Worm (Caenorhabditis elegans) whole organism, late embryonic: Measurements from ENCODE around the gene mob-4.

Experiments used
- K02D7.2 ChIP-seq: sonication (generic microtip); optimal IDR thresholded peaks from 2 replicates; lab custom pipeline; 2017; ENCODE audit warnings: mild to moderate bottlenecking, missing genetic modification characterization, missing compliant biosample characterization
- ama-1 ChIP-seq: fragments of 150-350 bp; optimal IDR thresholded peaks from 2 replicates; lab custom pipeline; 2014
- ceh-14 ChIP-seq: sonication (generic microtip); optimal IDR thresholded peaks from 2 replicates; lab custom pipeline; 2016; ENCODE audit warnings: missing genotype, missing genetic modification characterization, missing compliant biosample characterization
- ceh-18 ChIP-seq: sonication (generic microtip); optimal IDR thresholded peaks from 2 replicates; lab custom pipeline; 2016; ENCODE audit warnings: missing genetic modification characterization, missing compliant biosample characterization
- ceh-19 ChIP-seq: fragments of 200-800 bp; sonication (Bioruptor generic); optimal IDR thresholded peaks from 2 replicates; lab custom pipeline; 2018; ENCODE audit warnings: mild to moderate bottlenecking, missing genetic modification characterization, missing compliant biosample characterization
- ceh-22 ChIP-seq: sonication (generic microtip); optimal IDR thresholded peaks from 2 replicates; lab custom pipeline; 2017; ENCODE audit warnings: missing biosample characterization, missing genetic modification characterization
- ceh-24 ChIP-seq: sonication (generic microtip); optimal IDR thresholded peaks from 2 replicates; lab custom pipeline; 2016; ENCODE audit warnings: mild to moderate bottlenecking, missing genetic modification characterization, missing compliant biosample characterization
- ceh-30 ChIP-seq: fragments of 150-350 bp; optimal IDR thresholded peaks from 2 replicates; lab custom pipeline; 2014; ENCODE audit warnings: missing biosample characterization, missing genetic modification characterization
- ceh-31 ChIP-seq: sonication (generic microtip); optimal IDR thresholded peaks from 2 replicates; lab custom pipeline; 2016; ENCODE audit warnings: missing genetic modification characterization, missing compliant biosample characterization
- ceh-34 ChIP-seq: sonication (generic microtip); optimal IDR thresholded peaks from 2 replicates; lab custom pipeline; 2016; ENCODE audit warnings: mild to moderate bottlenecking, missing genetic modification characterization, missing compliant biosample characterization
- ceh-45 ChIP-seq: fragments of 200-800 bp; sonication (Bioruptor generic); IDR thresholded peaks from 2 replicates; pipeline ENCODE4 v1.3.6; 2022; ENCODE audit warnings: missing genetic modification reagents, missing genetic modification characterization, missing compliant biosample characterization
- ceh-48 ChIP-seq: sonication (generic microtip); optimal IDR thresholded peaks from 2 replicates; lab custom pipeline; 2016; ENCODE audit warnings: missing genetic modification characterization, inconsistent platforms, missing compliant biosample characterization
- ceh-6 ChIP-seq: fragments of 200-800 bp; sonication (Bioruptor generic); optimal IDR thresholded peaks from 2 replicates; lab custom pipeline; 2018; ENCODE audit warnings: mild to moderate bottlenecking, missing genetic modification characterization, missing compliant biosample characterization
- ceh-9 ChIP-seq: sonication (generic microtip); optimal IDR thresholded peaks from 2 replicates; lab custom pipeline; 2016; ENCODE audit warnings: mild to moderate bottlenecking, missing genetic modification characterization, inconsistent platforms, missing compliant biosample characterization
- che-1 ChIP-seq: sonication (generic microtip); optimal IDR thresholded peaks from 2 replicates; lab custom pipeline; 2016; ENCODE audit warnings: mild to moderate bottlenecking, missing genetic modification characterization, missing compliant biosample characterization
- dve-1 ChIP-seq: sonication (generic microtip); optimal IDR thresholded peaks from 2 replicates; lab custom pipeline; 2017; ENCODE audit warnings: antibody characterized with exemption, mild to moderate bottlenecking, missing genetic modification characterization, missing compliant biosample characterization
- elt-2 ChIP-seq: sonication (generic microtip); optimal IDR thresholded peaks from 2 replicates; lab custom pipeline; 2016; ENCODE audit warnings: missing genetic modification reagents, missing genetic modification characterization, missing compliant biosample characterization
- eyg-1 ChIP-seq: sonication (generic microtip); optimal IDR thresholded peaks from 2 replicates; lab custom pipeline; 2016; ENCODE audit warnings: missing genotype, missing genetic modification characterization, missing compliant biosample characterization
- fkh-6 ChIP-seq: sonication (generic microtip); optimal IDR thresholded peaks from 2 replicates; lab custom pipeline; 2016; ENCODE audit warnings: missing genetic modification characterization, missing compliant biosample characterization
- gmeb-2 ChIP-seq: sonication (generic microtip); optimal IDR thresholded peaks from 2 replicates; lab custom pipeline; 2016; ENCODE audit warnings: missing genetic modification characterization, inconsistent platforms, missing compliant biosample characterization
- hlh-13 ChIP-seq: fragments of 200-800 bp; sonication (Bioruptor generic); optimal IDR thresholded peaks from 2 replicates; lab custom pipeline; 2018; ENCODE audit warnings: mild to moderate bottlenecking, missing genetic modification characterization, missing compliant biosample characterization
- hlh-30 ChIP-seq: sonication (generic microtip); optimal IDR thresholded peaks from 2 replicates; lab custom pipeline; 2017; ENCODE audit warnings: antibody characterized with exemption, missing genetic modification characterization, missing compliant biosample characterization; ENCODE audit not compliant: insufficient read depth
- lim-6 ChIP-seq: sonication (generic microtip); optimal IDR thresholded peaks from 2 replicates; lab custom pipeline; 2016; ENCODE audit warnings: missing genetic modification characterization, missing compliant biosample characterization
- lin-11 ChIP-seq: fragments of 200-800 bp; sonication (Bioruptor generic); optimal IDR thresholded peaks from 2 replicates; lab custom pipeline; 2018; ENCODE audit warnings: mild to moderate bottlenecking, missing genetic modification characterization, missing compliant biosample characterization
- madf-2 ChIP-seq: sonication (generic microtip); optimal IDR thresholded peaks from 2 replicates; lab custom pipeline; 2017; ENCODE audit warnings: missing genetic modification characterization, missing compliant biosample characterization
- nfya-1 ChIP-seq: sonication (generic microtip); optimal IDR thresholded peaks from 2 replicates; lab custom pipeline; 2017; ENCODE audit warnings: missing genetic modification characterization, mild to moderate bottlenecking, missing compliant biosample characterization, antibody characterized with exemption, moderate library complexity
- nhr-11 ChIP-seq: fragments of 150-350 bp; optimal IDR thresholded peaks from 2 replicates; lab custom pipeline; 2014; ENCODE audit warnings: missing biosample characterization, missing genetic modification characterization
- nhr-232 ChIP-seq: sonication (generic microtip); optimal IDR thresholded peaks from 2 replicates; lab custom pipeline; 2016; ENCODE audit warnings: missing genetic modification characterization, missing compliant biosample characterization
- npax-4 ChIP-seq: sonication (generic microtip); optimal IDR thresholded peaks from 2 replicates; lab custom pipeline; 2016; ENCODE audit warnings: missing genetic modification characterization, missing compliant biosample characterization
- pat-9 ChIP-seq: fragments of 200-800 bp; sonication (Bioruptor generic); optimal IDR thresholded peaks from 2 replicates; lab custom pipeline; 2018; ENCODE audit warnings: mild to moderate bottlenecking, missing genetic modification characterization, moderate library complexity, missing compliant biosample characterization
- pax-1 ChIP-seq: fragments of 150-350 bp; optimal IDR thresholded peaks from 2 replicates; lab custom pipeline; 2014; ENCODE audit warnings: missing biosample characterization, missing genetic modification characterization
- pha-2 ChIP-seq: sonication (generic microtip); optimal IDR thresholded peaks from 2 replicates; lab custom pipeline; 2017; ENCODE audit warnings: mild to moderate bottlenecking, missing genetic modification characterization, missing compliant biosample characterization
- pha-4 ChIP-seq: fragments of 150-350 bp; optimal IDR thresholded peaks from 2 replicates; lab custom pipeline; 2018; ENCODE audit warnings: missing biosample characterization, missing genetic modification reagents, missing genetic modification characterization
- pqm-1 ChIP-seq: sonication (generic microtip); optimal IDR thresholded peaks from 2 replicates; lab custom pipeline; 2016; ENCODE audit warnings: missing genetic modification characterization, missing compliant biosample characterization
- pros-1 ChIP-seq: fragments of 150-350 bp; optimal IDR thresholded peaks from 2 replicates; lab custom pipeline; 2014; ENCODE audit warnings: missing biosample characterization, missing genetic modification reagents, missing genetic modification characterization
- rnt-1 ChIP-seq: sonication (generic microtip); optimal IDR thresholded peaks from 2 replicates; lab custom pipeline; 2016; ENCODE audit warnings: missing genetic modification characterization, missing compliant biosample characterization
- sdc-2 ChIP-seq: sonication (generic microtip); optimal IDR thresholded peaks from 2 replicates; lab custom pipeline; 2016; ENCODE audit warnings: missing genotype, missing genetic modification characterization, missing compliant biosample characterization
- sox-2 ChIP-seq: fragments of 200-800 bp; sonication (Bioruptor generic); IDR thresholded peaks from 2 replicates; pipeline ENCODE4 v1.3.6; 2022; ENCODE audit warnings: missing genetic modification reagents, missing genetic modification characterization, missing compliant biosample characterization
- tbx-2 ChIP-seq: sonication (generic microtip); optimal IDR thresholded peaks from 2 replicates; lab custom pipeline; 2016; ENCODE audit warnings: missing genetic modification characterization, missing compliant biosample characterization
- tbx-7 ChIP-seq: sonication (generic microtip); optimal IDR thresholded peaks from 2 replicates; lab custom pipeline; 2016; ENCODE audit warnings: missing genotype, missing genetic modification characterization, missing compliant biosample characterization
- ttx-3 ChIP-seq: sonication (generic microtip); optimal IDR thresholded peaks from 2 replicates; lab custom pipeline; 2016; ENCODE audit warnings: missing genetic modification reagents, missing genetic modification characterization, missing compliant biosample characterization
- unc-42 ChIP-seq: sonication (generic microtip); optimal IDR thresholded peaks from 2 replicates; lab custom pipeline; 2016; ENCODE audit warnings: missing genotype, missing genetic modification characterization, missing compliant biosample characterization
- unc-55 ChIP-seq: sonication (generic microtip); optimal IDR thresholded peaks from 2 replicates; lab custom pipeline; 2017; ENCODE audit warnings: missing biosample characterization, missing genetic modification reagents, missing genetic modification characterization
- unc-86 ChIP-seq: sonication (generic microtip); optimal IDR thresholded peaks from 2 replicates; lab custom pipeline; 2016; ENCODE audit warnings: missing genetic modification characterization, missing compliant biosample characterization
- zip-5 ChIP-seq: sonication (generic microtip); optimal IDR thresholded peaks from 2 replicates; lab custom pipeline; 2016; ENCODE audit warnings: missing genetic modification characterization, missing compliant biosample characterization

mob-4 gene

DNA sequence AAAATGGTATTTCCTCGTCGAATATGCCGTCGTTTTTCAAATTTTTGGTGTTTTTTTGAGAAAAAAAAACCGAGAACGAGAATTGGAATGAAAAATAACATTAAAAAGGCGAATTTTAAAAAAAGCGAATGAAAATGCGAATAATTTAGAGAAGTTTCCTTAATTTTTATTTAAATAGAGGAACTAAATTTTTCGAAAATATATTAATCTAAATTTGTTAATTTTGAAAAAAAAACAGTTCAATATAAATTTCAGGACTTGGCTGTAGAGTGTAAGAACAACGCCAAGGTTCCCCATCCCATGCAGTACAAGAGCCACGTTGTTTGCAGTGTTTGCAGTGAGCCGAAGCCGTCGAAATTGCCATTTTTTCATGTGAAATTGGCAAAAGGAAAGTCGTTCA is 34.4 kb upstream of the mob-4 start, which contains the start of gene C50C3.19:
Gene C50C3.19 (plus strand): TSS at position 301 of the 400 bp plus-strand sequence.
- TF ChIP-seq pat-9 (tag; lab: Kevin White, UChicago), result no peak
- TF ChIP-seq lim-6 (tag; lab: Kevin White, UChicago), result no peak
- no peak for TF ChIP-seq nhr-11
- TF ChIP-seq rnt-1 (tag; lab: Kevin White, UChicago), result no peak
- TF ChIP-seq tbx-7, result no peak
- no peak for TF ChIP-seq K02D7.2 (tag; lab: Kevin White, UChicago)
- no peak for TF ChIP-seq che-1
- TF ChIP-seq pros-1, result no peak

DNA sequence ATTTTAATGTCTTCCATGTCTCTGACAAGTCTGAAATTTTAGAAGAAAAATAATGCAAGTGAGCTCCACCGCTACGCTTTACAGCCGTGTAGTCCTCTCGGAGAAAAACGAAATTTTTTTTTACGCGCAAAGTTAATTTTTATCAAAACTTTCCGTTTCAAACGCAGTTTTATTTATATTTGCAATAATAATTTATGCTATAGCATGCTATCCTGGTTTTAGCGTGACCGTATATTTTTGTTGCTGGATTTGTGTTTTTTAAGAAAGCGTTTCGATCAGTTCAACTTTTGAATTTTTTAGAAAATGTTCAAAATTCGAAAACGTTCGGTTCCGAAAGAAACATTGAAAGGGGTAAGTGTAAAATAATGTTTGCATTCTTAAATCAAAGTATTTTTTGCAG is 33.2 kb upstream of the mob-4 start, which contains the start of gene C50C3.1:
Gene C50C3.1 (plus strand): TSS at position 301 of the 400 bp plus-strand sequence.
- TF ChIP-seq ceh-9 (no peak), tbx-7 (no peak), hlh-13 (GFP tag; lab: Kevin White, UChicago) (no peak), madf-2 (no peak), nhr-11 (no peak), ceh-30 (tag; lab: Kevin White, UChicago) (no peak), ceh-31 (tag; lab: Kevin White, UChicago) (no peak), ceh-45 (GFP tag; lab: Robert Waterston, UW) (no peak), pha-2 (tag; lab: Kevin White, UChicago) (no peak), elt-2 (tag; lab: Kevin White, UChicago) (no peak), sox-2 (GFP tag; lab: Robert Waterston, UW) (no peak), gmeb-2 (tag; lab: Kevin White, UChicago) (no peak), ceh-18 (no peak), ceh-6 (GFP tag; lab: Kevin White, UChicago) (no peak), zip-5 (tag; lab: Kevin White, UChicago) (no peak), fkh-6 (tag; lab: Kevin White, UChicago) (no peak), ama-1 (lab: Kevin White, UChicago) (no peak)

DNA sequence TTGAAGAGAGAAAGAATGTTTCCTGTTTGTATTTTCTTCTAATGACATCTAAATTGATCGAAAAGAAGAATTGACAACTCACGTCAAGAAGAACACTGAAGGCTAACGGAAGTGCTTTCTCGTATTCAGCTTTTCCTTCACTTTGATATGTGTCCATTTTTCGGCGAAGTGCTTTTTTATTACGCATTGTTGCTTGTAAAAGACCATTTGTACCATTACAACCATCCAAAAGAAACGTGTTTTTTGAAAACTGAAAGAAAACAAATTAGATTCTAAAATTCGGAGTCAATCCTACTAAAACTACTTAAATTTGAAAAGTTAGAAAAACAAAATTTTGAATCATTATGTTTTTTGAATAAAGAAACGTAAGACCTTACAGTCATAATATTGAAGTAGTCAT is 25.8 kb upstream of the mob-4 start:
- TF ChIP-seq nhr-11, result no peak

ce11 chrIII:8201117-8201516 is 23.8 kb upstream of the mob-4 start, which contains the start of gene unc-36:
Gene unc-36 (minus strand): TSS chrIII:8201217.
- TF ChIP-seq ceh-22 (tag; lab: Kevin White, UChicago) (no peak), tbx-7 (no peak), unc-42 (tag; lab: Kevin White, UChicago) (no peak), dve-1 (no peak), unc-55 (no peak), pha-4 (tag; lab: Kevin White, UChicago) (no peak), ttx-3 (tag; lab: Kevin White, UChicago) (no peak), pqm-1 (no peak), pros-1 (no peak), pax-1 (tag; lab: Kevin White, UChicago) (no peak), K02D7.2 (tag; lab: Kevin White, UChicago) (no peak), unc-86 (tag; lab: Kevin White, UChicago) (no peak), lin-11 (no peak), npax-4 (tag; lab: Kevin White, UChicago) (no peak), nhr-232 (tag; lab: Kevin White, UChicago) (no peak), ceh-14 (tag; lab: Kevin White, UChicago) (no peak), eyg-1 (tag; lab: Kevin White, UChicago) (no peak), ama-1 (lab: Kevin White, UChicago) (no peak), gmeb-2 (tag; lab: Kevin White, UChicago) (no peak)

DNA sequence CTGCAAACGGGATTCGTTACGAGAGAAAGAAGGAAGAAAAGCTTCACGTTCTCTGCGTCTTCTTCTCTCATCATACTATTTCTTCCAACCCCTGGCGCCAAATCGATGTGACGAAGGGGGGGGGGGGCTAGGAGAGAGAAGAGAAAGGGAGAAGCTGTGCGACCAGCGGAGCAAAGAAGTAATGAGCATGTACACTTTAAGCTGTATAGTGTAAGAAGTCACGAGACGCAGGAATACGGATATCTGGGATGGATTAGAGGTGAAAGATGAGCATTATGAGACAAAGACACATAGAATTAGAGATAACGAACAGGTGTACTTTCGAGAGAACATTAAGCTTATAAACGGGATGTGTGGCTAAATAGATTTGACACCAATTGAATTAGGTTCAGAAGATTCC is 23.1 kb upstream of the mob-4 start:
- TF ChIP-seq ceh-31 (tag; lab: Kevin White, UChicago) (peak; percentile 78), ceh-18 (peak; percentile 68), sdc-2 (peak; percentile 42), lin-11 (no peak), ceh-34 (tag; lab: Kevin White, UChicago) (peak; percentile 63), ceh-30 (tag; lab: Kevin White, UChicago) (no peak), unc-55 (peak; percentile 51), hlh-30 (tag; lab: Kevin White, UChicago) (peak; percentile 60), rnt-1 (tag; lab: Kevin White, UChicago) (peak; percentile 18), fkh-6 (tag; lab: Kevin White, UChicago) (no peak), ceh-14 (tag; lab: Kevin White, UChicago) (peak; percentile 33), ceh-19 (GFP tag; lab: Kevin White, UChicago) (peak; percentile 33), nhr-11 (no peak), unc-42 (tag; lab: Kevin White, UChicago) (peak; percentile 83), ceh-48 (tag; lab: Kevin White, UChicago) (peak; percentile 78), tbx-2 (tag; lab: Kevin White, UChicago) (no peak), ceh-24 (no peak), nfya-1 (peak; percentile 51)
- TF ChIP-seq, all 69 proteins: peak for 12
